Worm (Caenorhabditis elegans) whole organism, young adult: ENCODE measurements around the gene amt-4.
A peak's percentile ranks its signal among the peaks of the same experiment; 100 is the strongest.

Experiments used
- C17E4.6 ChIP-seq: fragments of 200-800 bp; sonication (Bioruptor generic); IDR thresholded peaks from 2 replicates; pipeline ENCODE4 v1.3.6; 2022; ENCODE audit warnings: missing genetic modification reagents, missing genetic modification characterization, missing compliant biosample characterization
- D2030.7 ChIP-seq: fragments of 200-800 bp; sonication (Bioruptor generic); IDR thresholded peaks from 2 replicates; pipeline ENCODE4 v1.3.6; 2022; ENCODE audit warnings: missing genetic modification reagents, missing genetic modification characterization, missing compliant biosample characterization
- F10E7.11 ChIP-seq: sonication (generic microtip); optimal IDR thresholded peaks from 2 replicates; lab custom pipeline; 2017; ENCODE audit warnings: mild to moderate bottlenecking, missing genetic modification characterization, moderate library complexity, missing compliant biosample characterization
- F39B2.1 ChIP-seq: fragments of 200-800 bp; sonication (Bioruptor generic); IDR thresholded peaks from 2 replicates; pipeline ENCODE4 v1.3.6; 2022; ENCODE audit warnings: missing genetic modification reagents, missing genetic modification characterization, missing compliant biosample characterization
- F57A8.1 ChIP-seq: fragments of 200-800 bp; sonication (Bioruptor generic); optimal IDR thresholded peaks from 2 replicates; lab custom pipeline; 2018; ENCODE audit warnings: mild to moderate bottlenecking, missing genetic modification characterization, moderate library complexity, missing compliant biosample characterization
- F57C9.4 ChIP-seq: sonication (generic microtip); optimal IDR thresholded peaks from 2 replicates; lab custom pipeline; 2017; ENCODE audit warnings: mild to moderate bottlenecking, missing genetic modification characterization, missing compliant biosample characterization
- K12H6.12 ChIP-seq: fragments of 200-800 bp; sonication (Bioruptor generic); optimal IDR thresholded peaks from 2 replicates; lab custom pipeline; 2018; ENCODE audit warnings: mild to moderate bottlenecking, missing genetic modification characterization, missing compliant biosample characterization
- Y79H2A.3 ChIP-seq: fragments of 200-800 bp; sonication (Bioruptor generic); conservative IDR thresholded peaks from 2 replicates; pipeline ENCODE4 v1.3.6; 2022; ENCODE audit warnings: missing genetic modification reagents, missing genetic modification characterization, missing compliant biosample characterization
- ama-1 ChIP-seq, 3 experiments: fragments of 150-350 bp in 1 of 3; sonication (generic microtip) in 2 of 3; optimal IDR thresholded peaks; 2 replicates each; lab custom pipeline; 2014 to 2018; ENCODE audit warnings: missing biosample characterization in 2 of 3, missing genetic modification characterization in 2 of 3, missing genetic modification reagents in 2 of 3
- attf-3 ChIP-seq: fragments of 200-800 bp; sonication (Bioruptor generic); conservative IDR thresholded peaks from 2 replicates; pipeline ENCODE4 v1.3.6; 2022; ENCODE audit warnings: missing genetic modification reagents, missing genetic modification characterization, missing compliant biosample characterization
- cebp-1 ChIP-seq, 2 experiments: fragments of 200-800 bp in 1 of 2; sonication (Bioruptor generic) in 1 of 2; sonication (generic microtip) in 1 of 2; IDR thresholded peaks in 1 of 2; optimal IDR thresholded peaks in 1 of 2; 2 replicates each; pipeline versions ENCODE4 v1.3.6 to Lab custom; 2017 to 2022; ENCODE audit warnings: missing compliant biosample characterization in 2 of 2, missing genetic modification characterization in 2 of 2, mild to moderate bottlenecking in 1 of 2, missing genetic modification reagents in 1 of 2, moderate library complexity in 1 of 2
- ceh-27 ChIP-seq: fragments of 200-800 bp; sonication (Bioruptor generic); optimal IDR thresholded peaks from 2 replicates; lab custom pipeline; 2018; ENCODE audit warnings: mild to moderate bottlenecking, missing genetic modification characterization, moderate library complexity, missing compliant biosample characterization
- ceh-79 ChIP-seq: sonication (generic microtip); optimal IDR thresholded peaks from 2 replicates; lab custom pipeline; 2017; ENCODE audit warnings: mild to moderate bottlenecking, missing genetic modification characterization, missing compliant biosample characterization
- ceh-91 ChIP-seq: fragments of 200-800 bp; sonication (Bioruptor generic); IDR thresholded peaks from 2 replicates; pipeline ENCODE4 v1.3.6; 2022; ENCODE audit warnings: missing genetic modification reagents, missing genetic modification characterization, missing compliant biosample characterization
- chd-7 ChIP-seq: sonication (generic microtip); optimal IDR thresholded peaks from 2 replicates; lab custom pipeline; 2016; ENCODE audit warnings: mild to moderate bottlenecking, missing genetic modification characterization, moderate library complexity, missing compliant biosample characterization
- dox-1 ChIP-seq: fragments of 200-800 bp; sonication (Bioruptor generic); IDR thresholded peaks from 2 replicates; pipeline ENCODE4 v1.3.6; 2022; ENCODE audit warnings: missing genetic modification reagents, missing genetic modification characterization, missing compliant biosample characterization
- dpff-1 ChIP-seq: sonication (generic microtip); optimal IDR thresholded peaks from 2 replicates; lab custom pipeline; 2017; ENCODE audit warnings: mild to moderate bottlenecking, missing genetic modification characterization, missing compliant biosample characterization
- efl-1 ChIP-seq: fragments of 150-350 bp; optimal IDR thresholded peaks from 2 replicates; lab custom pipeline; 2014; ENCODE audit warnings: missing biosample characterization, missing genetic modification reagents, missing genetic modification characterization
- ets-4 ChIP-seq: fragments of 200-800 bp; sonication (Bioruptor generic); optimal IDR thresholded peaks from 2 replicates; lab custom pipeline; 2018; ENCODE audit warnings: mild to moderate bottlenecking, missing genetic modification characterization, missing compliant biosample characterization
- gei-17 ChIP-seq: fragments of 200-800 bp; sonication (Bioruptor generic); optimal IDR thresholded peaks from 2 replicates; lab custom pipeline; 2018; ENCODE audit warnings: mild to moderate bottlenecking, missing genetic modification characterization, missing compliant biosample characterization
- hmg-1.2 ChIP-seq: fragments of 200-800 bp; sonication (Bioruptor generic); IDR thresholded peaks from 2 replicates; pipeline ENCODE4 v1.3.6; 2022; ENCODE audit warnings: missing genetic modification reagents, missing genetic modification characterization, missing compliant biosample characterization
- hsf-1 ChIP-seq: fragments of 200-800 bp; sonication (Bioruptor generic); IDR thresholded peaks from 2 replicates; pipeline ENCODE4 v1.3.6; 2022; ENCODE audit warnings: missing genetic modification reagents, missing genetic modification characterization, missing compliant biosample characterization
- lag-1 ChIP-seq: fragments of 200-800 bp; sonication (Bioruptor generic); IDR thresholded peaks from 2 replicates; pipeline ENCODE4 v1.3.6; 2022; ENCODE audit warnings: missing genetic modification reagents, missing genetic modification characterization, missing compliant biosample characterization
- let-607 ChIP-seq, 2 experiments: fragments of 200-800 bp in 1 of 2; sonication (Bioruptor generic) in 1 of 2; sonication (generic microtip) in 1 of 2; optimal IDR thresholded peaks; 2 replicates each; lab custom pipeline; 2016 to 2018; ENCODE audit warnings: mild to moderate bottlenecking in 2 of 2, missing compliant biosample characterization in 2 of 2, missing genetic modification characterization in 2 of 2, moderate library complexity in 2 of 2, missing genotype in 1 of 2
- lir-1 ChIP-seq: fragments of 200-800 bp; sonication (Bioruptor generic); conservative IDR thresholded peaks from 2 replicates; pipeline ENCODE4 v1.3.6; 2022; ENCODE audit warnings: missing genetic modification reagents, missing genetic modification characterization, missing compliant biosample characterization
- lsl-1 ChIP-seq: fragments of 200-800 bp; sonication (Bioruptor generic); optimal IDR thresholded peaks from 2 replicates; lab custom pipeline; 2018; ENCODE audit warnings: mild to moderate bottlenecking, missing genetic modification characterization, moderate library complexity, missing compliant biosample characterization
- lsy-27 ChIP-seq: sonication (generic microtip); optimal IDR thresholded peaks from 2 replicates; lab custom pipeline; 2017; ENCODE audit warnings: missing genetic modification characterization, mild to moderate bottlenecking, missing compliant biosample characterization, antibody characterized with exemption, missing genotype, borderline replicate concordance; ENCODE audit not compliant: insufficient read depth
- madf-10 ChIP-seq: sonication (generic microtip); optimal IDR thresholded peaks from 2 replicates; lab custom pipeline; 2016; ENCODE audit warnings: mild to moderate bottlenecking, missing genetic modification characterization, missing compliant biosample characterization
- madf-3 ChIP-seq: fragments of 200-800 bp; sonication (Bioruptor generic); IDR thresholded peaks from 2 replicates; pipeline ENCODE4 v1.3.6; 2022; ENCODE audit warnings: missing genetic modification reagents, missing genetic modification characterization, missing compliant biosample characterization
- madf-6 ChIP-seq: fragments of 200-800 bp; sonication (Bioruptor generic); IDR thresholded peaks from 2 replicates; pipeline ENCODE4 v1.3.6; 2022; ENCODE audit warnings: missing genetic modification reagents, missing genetic modification characterization, missing compliant biosample characterization
- mcd-1 ChIP-seq: fragments of 200-800 bp; sonication (Bioruptor generic); IDR thresholded peaks from 2 replicates; pipeline ENCODE4 v1.3.6; 2022; ENCODE audit warnings: missing genetic modification reagents, missing genetic modification characterization, missing compliant biosample characterization
- nfyb-1 ChIP-seq: fragments of 200-800 bp; sonication (Bioruptor generic); IDR thresholded peaks from 2 replicates; pipeline ENCODE4 v1.3.6; 2022; ENCODE audit warnings: missing genetic modification reagents, missing genetic modification characterization, missing compliant biosample characterization
- nhr-80 ChIP-seq: sonication (generic microtip); optimal IDR thresholded peaks from 2 replicates; lab custom pipeline; 2016; ENCODE audit warnings: missing genetic modification characterization, missing compliant biosample characterization
- pbrm-1 ChIP-seq: fragments of 200-800 bp; sonication (Bioruptor generic); IDR thresholded peaks from 2 replicates; pipeline ENCODE4 v1.3.6; 2022; ENCODE audit warnings: missing genetic modification reagents, missing genetic modification characterization, missing compliant biosample characterization
- rcor-1 ChIP-seq: fragments of 200-800 bp; sonication (Bioruptor generic); IDR thresholded peaks from 2 replicates; pipeline ENCODE4 v1.3.6; 2022; ENCODE audit warnings: missing genetic modification reagents, missing genetic modification characterization, missing compliant biosample characterization
- rpc-1 ChIP-seq, 2 experiments: fragments of 150-350 bp in 1 of 2; sonication (generic microtip) in 1 of 2; optimal IDR thresholded peaks; 2 replicates each; lab custom pipeline; 2014 to 2018; ENCODE audit warnings: missing biosample characterization in 1 of 2, missing genetic modification characterization in 1 of 2, missing genetic modification reagents in 1 of 2, missing genotype in 1 of 2
- sdz-38 ChIP-seq: sonication (generic microtip); optimal IDR thresholded peaks from 2 replicates; lab custom pipeline; 2016; ENCODE audit warnings: missing genotype, missing genetic modification characterization, missing compliant biosample characterization
- somi-1 ChIP-seq: fragments of 200-800 bp; sonication (Bioruptor generic); optimal IDR thresholded peaks from 2 replicates; lab custom pipeline; 2018; ENCODE audit warnings: mild to moderate bottlenecking, missing genetic modification characterization, missing compliant biosample characterization
- tbx-9 ChIP-seq: sonication (generic microtip); optimal IDR thresholded peaks from 2 replicates; lab custom pipeline; 2016; ENCODE audit warnings: borderline replicate concordance, missing genetic modification characterization, inconsistent platforms, missing compliant biosample characterization
- zim-3 ChIP-seq: sonication (generic microtip); optimal IDR thresholded peaks from 2 replicates; lab custom pipeline; 2017; ENCODE audit warnings: mild to moderate bottlenecking, missing genetic modification characterization, moderate library complexity, missing compliant biosample characterization
- ztf-18 ChIP-seq: sonication (generic microtip); optimal IDR thresholded peaks from 2 replicates; lab custom pipeline; 2016; ENCODE audit warnings: missing genotype, mild to moderate bottlenecking, missing genetic modification characterization, missing compliant biosample characterization
- ztf-22 ChIP-seq: fragments of 200-800 bp; sonication (Bioruptor generic); optimal IDR thresholded peaks from 2 replicates; lab custom pipeline; 2018; ENCODE audit warnings: mild to moderate bottlenecking, missing genetic modification characterization, moderate library complexity, missing compliant biosample characterization
- ztf-26 ChIP-seq: sonication (generic microtip); optimal IDR thresholded peaks from 2 replicates; lab custom pipeline; 2017; ENCODE audit warnings: missing genetic modification characterization, missing compliant biosample characterization

amt-4 gene

ce11 chrX:4604185-4604584 lies 39.1 kb downstream of the amt-4 start:
- TF ChIP-seq ceh-91 (GFP tag; lab: Robert Waterston, UW): no peak
- TF ChIP-seq rpc-1 (optimal IDR thresholded peaks at IDR 0.05; lab: Kevin White, UChicago): no peak
- no peak for TF ChIP-seq rpc-1 (tag; optimal IDR thresholded peaks at IDR 0.05; lab: Kevin White, UChicago)
- TF ChIP-seq F57C9.4 (tag; lab: Kevin White, UChicago): no peak
- TF ChIP-seq ama-1 (optimal IDR thresholded peaks at IDR 0.05; lab: Kevin White, UChicago): no peak
- TF ChIP-seq ama-1 (GFP tag; optimal IDR thresholded peaks at IDR 0.05; lab: Kevin White, UChicago): no peak
- TF ChIP-seq lsy-27 (tag; lab: Kevin White, UChicago): no peak
- TF ChIP-seq madf-10: no peak
- TF ChIP-seq ets-4 (GFP tag; lab: Kevin White, UChicago): no peak
- TF ChIP-seq ztf-18 (tag; lab: Kevin White, UChicago): no peak
- TF ChIP-seq tbx-9: no peak

ce11 chrX:4605828-4606227 lies 40.7 kb downstream of the amt-4 start, which contains the start of gene spat-3:
Gene spat-3, minus strand, starts transcription at chrX:4605928.
- TF ChIP-seq dpff-1 (tag; lab: Kevin White, UChicago) (no peak), sdz-38 (tag; lab: Kevin White, UChicago) (no peak), dox-1 (GFP tag; lab: Robert Waterston, UW) (no peak), Y79H2A.3 (GFP tag; lab: Robert Waterston, UW) (no peak), madf-3 (GFP tag; lab: Robert Waterston, UW) (no peak), F10E7.11 (tag; lab: Kevin White, UChicago) (no peak), rcor-1 (GFP tag; lab: Robert Waterston, UW) (no peak), madf-10 (no peak), ceh-27 (no peak), lag-1 (GFP tag; lab: Robert Waterston, UW) (no peak), F39B2.1 (no peak), ztf-22 (GFP tag; lab: Kevin White, UChicago) (no peak), D2030.7 (GFP tag; lab: Robert Waterston, UW) (no peak), efl-1 (GFP tag; lab: Kevin White, UChicago) (no peak), lir-1 (no peak)
- TF ChIP-seq, all 124 proteins: peak for 0

- TF ChIP-seq somi-1 (GFP tag; lab: Kevin White, UChicago) (peak; percentile 93), K12H6.12 (peak; percentile 78), let-607 (tag; optimal IDR thresholded peaks at IDR 0.05; lab: Kevin White, UChicago) (peak in 1 of 2 experiments; percentile 92), chd-7 (tag; lab: Kevin White, UChicago) (peak; percentile 98), Y79H2A.3 (GFP tag; lab: Robert Waterston, UW) (0 out of 2 replicates have a peak, but pooled peaks have one; percentile 48), lsl-1 (GFP tag; lab: Kevin White, UChicago) (peak; percentile 22), cebp-1 (GFP tag; IDR thresholded peaks at IDR 0.05; lab: Robert Waterston, UW) (peak; percentile 75), cebp-1 (tag; optimal IDR thresholded peaks at IDR 0.05; lab: Kevin White, UChicago) (peak; percentile 95), pbrm-1 (peak; percentile 64), F57A8.1 (GFP tag; lab: Kevin White, UChicago) (peak; percentile 64), madf-6 (GFP tag; lab: Robert Waterston, UW) (0 out of 2 replicates have a peak, but pooled peaks have one; percentile 46), hmg-1.2 (GFP tag; lab: Robert Waterston, UW) (peak; percentile 88), nhr-80 (peak; percentile 85), zim-3 (tag; lab: Kevin White, UChicago) (peak; percentile 64), mcd-1 (GFP tag; lab: Robert Waterston, UW) (peak; percentile 85), lir-1 (peak; percentile 99), ztf-26 (tag; lab: Kevin White, UChicago) (peak; percentile 95), F57C9.4 (tag; lab: Kevin White, UChicago) (peak; percentile 68), attf-3 (0 out of 2 replicates have a peak, but pooled peaks have one; percentile 41), hsf-1 (GFP tag; lab: Robert Waterston, UW) (0 out of 2 replicates have a peak, but pooled peaks have one; percentile 31), nfyb-1 (GFP tag; lab: Robert Waterston, UW) (peak; percentile 95), madf-10 (peak; percentile 34), C17E4.6 (GFP tag; lab: Robert Waterston, UW) (peak; percentile 49), gei-17 (GFP tag; lab: Kevin White, UChicago) (peak; percentile 81), ztf-18 (tag; lab: Kevin White, UChicago) (peak; percentile 70), rcor-1 (GFP tag; lab: Robert Waterston, UW) (peak; percentile 85), ceh-79 (tag; lab: Kevin White, UChicago) (peak; percentile 72)
Observed at ce11 chrX:4606389-4606880, 41.3 kb downstream of the amt-4 start.
